Fruit fly (Drosophila melanogaster) whole organism: ENCODE measurements around the gene Cpsf100.

Source experiments
- CG8478 ChIP-seq: fragments of >200 bp; optimal IDR thresholded peaks from 2 replicates; lab custom pipeline; 2018; ENCODE audit warnings: inconsistent platforms
- Dll ChIP-seq: fragments of >200 bp; optimal IDR thresholded peaks from 2 replicates; lab custom pipeline; 2017
- EcR ChIP-seq, 2 experiments: fragments of >200 bp; optimal IDR thresholded peaks; 2 replicates each; lab custom pipeline; 2017; ENCODE audit warnings: missing biosample characterization in 2 of 2, missing genetic modification characterization in 2 of 2, missing genetic modification reagents in 2 of 2
- pan ChIP-seq: fragments of >200 bp; optimal IDR thresholded peaks from 2 replicates; lab custom pipeline; 2017
- psq ChIP-seq: fragments of >200 bp; optimal IDR thresholded peaks from 2 replicates; lab custom pipeline; 2017
- usp ChIP-seq: fragments of >200 bp; optimal IDR thresholded peaks from 2 replicates; lab custom pipeline; 2017; ENCODE audit warnings: missing biosample characterization, missing genetic modification characterization, mixed read lengths

- TF ChIP-seq usp (no peak), Dll (lab: Kevin White, UChicago) (no peak), psq (lab: Kevin White, UChicago) (no peak), CG8478 (no peak), EcR (GFP tag; optimal IDR thresholded peaks at IDR 0.05; lab: Kevin White, UChicago) (no peak), pan (no peak)
Observed at dm6 chr3R:29032542-29032941, 1.8 kb upstream of the Cpsf100 start, which contains the start of gene Ssl2.
